Worm (Caenorhabditis elegans): Measurements from ENCODE around the gene C10E2.1.

C10E2.1 gene

ce11 chrX:16729259-16729658, 33.4 kb upstream of the C10E2.1 start, which contains the start of gene hda-4:
Gene hda-4 (plus strand): TSS chrX:16729559.
- no peak for TF ChIP-seq mls-2 (tag; optimal IDR thresholded peaks at IDR 0.05)
- no peak for TF ChIP-seq zip-8 (tag; optimal IDR thresholded peaks at IDR 0.05)
- TF ChIP-seq sptf-1 (tag; optimal IDR thresholded peaks at IDR 0.05) = no peak
- no peak for TF ChIP-seq lsy-2 (tag; optimal IDR thresholded peaks at IDR 0.05)
- no peak for TF ChIP-seq M03D4.4 (tag; optimal IDR thresholded peaks at IDR 0.05)
- TF ChIP-seq unc-39 (tag; optimal IDR thresholded peaks at IDR 0.05) = no peak
- no peak for TF ChIP-seq ces-1 (GFP tag; optimal IDR thresholded peaks at IDR 0.05)
- no peak for TF ChIP-seq tbx-8 (GFP tag; optimal IDR thresholded peaks at IDR 0.05)
- TF ChIP-seq nhr-12 (tag; optimal IDR thresholded peaks at IDR 0.05) = no peak
- TF ChIP-seq ham-2 (GFP tag; optimal IDR thresholded peaks at IDR 0.05) = no peak
- TF ChIP-seq ceh-43 (GFP tag; optimal IDR thresholded peaks at IDR 0.05) = no peak
- no peak for TF ChIP-seq blmp-1 (tag; optimal IDR thresholded peaks at IDR 0.05)
- TF ChIP-seq unc-120 (tag; optimal IDR thresholded peaks at IDR 0.05; ENCODE audit: poor library complexity, severe bottlenecking) = no peak
- no peak for TF ChIP-seq sem-2 (GFP tag; optimal IDR thresholded peaks at IDR 0.05)
- no peak for TF ChIP-seq elt-3 (tag; optimal IDR thresholded peaks at IDR 0.05)
- TF ChIP-seq ceh-83 (GFP tag; optimal IDR thresholded peaks at IDR 0.05) = no peak
- TF ChIP-seq cnd-1 (tag; optimal IDR thresholded peaks at IDR 0.05) = no peak

ce11 chrX:16731167-16731566, 31.5 kb upstream of the C10E2.1 start:
- TF ChIP-seq mep-1 (tag; optimal IDR thresholded peaks at IDR 0.05) = no peak
- no peak for TF ChIP-seq nhr-2 (tag; optimal IDR thresholded peaks at IDR 0.05)
- no peak for TF ChIP-seq lin-13 (tag; optimal IDR thresholded peaks at IDR 0.05)
- TF ChIP-seq lin-32 (GFP tag; optimal IDR thresholded peaks at IDR 0.05) = no peak
- TF ChIP-seq ceh-43 (GFP tag; optimal IDR thresholded peaks at IDR 0.05) = no peak
- no peak for TF ChIP-seq lsy-2 (tag; optimal IDR thresholded peaks at IDR 0.05)
- TF ChIP-seq nhr-237 (tag; optimal IDR thresholded peaks at IDR 0.05) = no peak
- no peak for TF ChIP-seq tbx-8 (GFP tag; optimal IDR thresholded peaks at IDR 0.05)
- TF ChIP-seq snpc-4 (tag; optimal IDR thresholded peaks at IDR 0.05) = no peak
- no peak for TF ChIP-seq ztf-11 (tag; optimal IDR thresholded peaks at IDR 0.05)
- TF ChIP-seq ham-2 (GFP tag; optimal IDR thresholded peaks at IDR 0.05) = no peak
- no peak for TF ChIP-seq M03D4.4 (tag; optimal IDR thresholded peaks at IDR 0.05)
- TF ChIP-seq mab-5 (tag; optimal IDR thresholded peaks at IDR 0.05) = no peak
- no peak for TF ChIP-seq mls-2 (tag; optimal IDR thresholded peaks at IDR 0.05)
- no peak for TF ChIP-seq unc-62 (GFP tag; optimal IDR thresholded peaks at IDR 0.05)
- no peak for TF ChIP-seq ces-1 (GFP tag; optimal IDR thresholded peaks at IDR 0.05)
- TF ChIP-seq zip-8 (tag; optimal IDR thresholded peaks at IDR 0.05) = no peak
- no peak for TF ChIP-seq pha-4 (tag; optimal IDR thresholded peaks at IDR 0.05)

ce11 chrX:16732259-16732658, 30.4 kb upstream of the C10E2.1 start:
- TF ChIP-seq tbx-8 (GFP tag; optimal IDR thresholded peaks at IDR 0.05) (no peak), sptf-1 (tag; optimal IDR thresholded peaks at IDR 0.05) (no peak), elt-3 (tag; optimal IDR thresholded peaks at IDR 0.05) (no peak), unc-120 (tag; optimal IDR thresholded peaks at IDR 0.05; ENCODE audit: poor library complexity, severe bottlenecking) (no peak), bed-3 (GFP tag; optimal IDR thresholded peaks at IDR 0.05) (no peak), lin-13 (tag; optimal IDR thresholded peaks at IDR 0.05) (no peak), blmp-1 (tag; optimal IDR thresholded peaks at IDR 0.05) (no peak), M03D4.4 (tag; optimal IDR thresholded peaks at IDR 0.05) (no peak), snpc-4 (tag; optimal IDR thresholded peaks at IDR 0.05) (no peak), nhr-2 (tag; optimal IDR thresholded peaks at IDR 0.05) (no peak), zip-8 (tag; optimal IDR thresholded peaks at IDR 0.05) (no peak), lin-32 (GFP tag; optimal IDR thresholded peaks at IDR 0.05) (no peak), ces-1 (GFP tag; optimal IDR thresholded peaks at IDR 0.05) (no peak), mep-1 (tag; optimal IDR thresholded peaks at IDR 0.05) (no peak), ceh-43 (GFP tag; optimal IDR thresholded peaks at IDR 0.05) (no peak), nhr-237 (tag; optimal IDR thresholded peaks at IDR 0.05) (no peak)

ce11 chrX:16733411-16733810, 29.2 kb upstream of the C10E2.1 start:
- TF ChIP-seq unc-62 (GFP tag; optimal IDR thresholded peaks at IDR 0.05) = no peak
- TF ChIP-seq nhr-28 (tag; optimal IDR thresholded peaks at IDR 0.05) = no peak
- TF ChIP-seq nhr-237 (tag; optimal IDR thresholded peaks at IDR 0.05) = no peak
- TF ChIP-seq ztf-11 (tag; optimal IDR thresholded peaks at IDR 0.05) = no peak
- no peak for TF ChIP-seq mls-2 (tag; optimal IDR thresholded peaks at IDR 0.05)
- no peak for TF ChIP-seq cnd-1 (tag; optimal IDR thresholded peaks at IDR 0.05)
- no peak for TF ChIP-seq lin-13 (tag; optimal IDR thresholded peaks at IDR 0.05)
- TF ChIP-seq ces-1 (GFP tag; optimal IDR thresholded peaks at IDR 0.05) = no peak
- TF ChIP-seq blmp-1 (tag; optimal IDR thresholded peaks at IDR 0.05) = no peak
- TF ChIP-seq ceh-83 (GFP tag; optimal IDR thresholded peaks at IDR 0.05) = no peak
- no peak for TF ChIP-seq elt-3 (tag; optimal IDR thresholded peaks at IDR 0.05)
- TF ChIP-seq tbx-8 (GFP tag; optimal IDR thresholded peaks at IDR 0.05) = no peak
- no peak for TF ChIP-seq unc-39 (tag; optimal IDR thresholded peaks at IDR 0.05)
- TF ChIP-seq nhr-76 (tag; optimal IDR thresholded peaks at IDR 0.05) = no peak
- TF ChIP-seq zip-8 (tag; optimal IDR thresholded peaks at IDR 0.05) = no peak
- no peak for TF ChIP-seq lin-32 (GFP tag; optimal IDR thresholded peaks at IDR 0.05)
- TF ChIP-seq ceh-43 (GFP tag; optimal IDR thresholded peaks at IDR 0.05) = no peak
- TF ChIP-seq nhr-12 (tag; optimal IDR thresholded peaks at IDR 0.05) = no peak
- TF ChIP-seq unc-120 (tag; optimal IDR thresholded peaks at IDR 0.05; ENCODE audit: poor library complexity, severe bottlenecking) = no peak

All from whole organism, mixed stage, embryonic.